Fruit fly (Drosophila melanogaster): ENCODE results near the gene Lip2.
A peak's percentile ranks its signal among the peaks of the same experiment; 100 is the strongest.

Gene Lip2

DNA sequence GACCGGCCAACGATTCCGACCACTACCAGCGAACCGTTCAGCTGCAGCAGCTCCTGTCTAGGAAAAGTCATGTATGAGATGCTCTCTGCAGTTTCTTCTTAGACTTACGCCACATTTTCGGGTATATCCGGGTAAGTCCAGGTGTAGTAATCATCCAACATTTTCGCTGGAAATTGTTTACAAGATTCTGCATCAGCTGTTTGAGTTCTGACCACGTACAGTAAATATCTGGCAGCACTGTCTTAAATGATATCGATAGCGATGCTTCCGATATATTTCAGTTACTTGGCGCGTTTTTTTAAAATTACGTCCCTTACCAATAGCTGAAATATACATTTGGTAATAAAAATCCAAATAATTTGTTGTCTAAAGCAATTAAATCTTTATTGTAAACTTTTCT, 34.5 kb upstream of the Lip2 start, which contains the start of gene CG6729:
Gene CG6729 (minus strand): TSS at position 222 of the 400 bp plus-strand sequence.
- TF ChIP-seq Abd-B (GFP tag; optimal IDR thresholded peaks at IDR 0.05): no peak
- TF ChIP-seq Dfd (GFP tag; optimal IDR thresholded peaks at IDR 0.05): no peak
- no peak for TF ChIP-seq Rel (GFP tag; optimal IDR thresholded peaks at IDR 0.05)
- TF ChIP-seq Rel (tag; optimal IDR thresholded peaks at IDR 0.05): no peak
- TF ChIP-seq sv (GFP tag; optimal IDR thresholded peaks at IDR 0.05): no peak

- TF ChIP-seq brk (GFP tag; optimal IDR thresholded peaks at IDR 0.05) (no peak), GATAd (GFP tag; optimal IDR thresholded peaks at IDR 0.05) (peak; percentile 75), Vsx2 (GFP tag; optimal IDR thresholded peaks at IDR 0.05; ENCODE audit: partially characterized antibody) (peak; percentile 100), fru (GFP tag; optimal IDR thresholded peaks at IDR 0.05) (no peak), jim (GFP tag; optimal IDR thresholded peaks at IDR 0.05) (no peak), Myc (optimal IDR thresholded peaks at IDR 0.05) (no peak), h (GFP tag; optimal IDR thresholded peaks at IDR 0.05) (no peak), N (GFP tag; optimal IDR thresholded peaks at IDR 0.05) (no peak), OdsH (GFP tag; optimal IDR thresholded peaks at IDR 0.05) (peak; percentile 61), CG32264 (GFP tag; optimal IDR thresholded peaks at IDR 0.05) (peak; percentile 26), Dfd (GFP tag; optimal IDR thresholded peaks at IDR 0.05) (no peak), Hr78 (GFP tag; optimal IDR thresholded peaks at IDR 0.05) (no peak), sv (GFP tag; optimal IDR thresholded peaks at IDR 0.05) (peak; percentile 87), HLH106 (tag; optimal IDR thresholded peaks at IDR 0.05) (no peak), dl (GFP tag; optimal IDR thresholded peaks at IDR 0.05; ENCODE audit: insufficient read depth in 1 of 2, partially characterized antibody in 2 of 2) (peak; percentile 98 to 100), rgr (GFP tag; optimal IDR thresholded peaks at IDR 0.05) (peak; percentile 73), Hr83 (GFP tag; optimal IDR thresholded peaks at IDR 0.05; ENCODE audit: poor library complexity, severe bottlenecking) (peak; percentile 91), Dif (GFP tag; optimal IDR thresholded peaks at IDR 0.05; ENCODE audit: partially characterized antibody) (peak; percentile 100), br (GFP tag; optimal IDR thresholded peaks at IDR 0.05) (peak; percentile 67), Jra (GFP tag; optimal IDR thresholded peaks at IDR 0.05) (no peak), psq (GFP tag; optimal IDR thresholded peaks at IDR 0.05) (peak; percentile 41), ey (GFP tag; optimal IDR thresholded peaks at IDR 0.05) (peak; percentile 67)
Measured at dm6 chr2L:10736993-10737756, 27.9 kb upstream of the Lip2 start, which contains the start of the genes Vha16-5 and CG12299. TSS of gene Vha16-5 (minus strand) at chr2L:10737043. TSS of gene CG12299 (plus strand) at chr2L:10737345.

dm6 chr2L:10735923-10736322, 26.7 kb upstream of the Lip2 start, which contains the start of gene Nup107:
TSS of gene Nup107 (minus strand) at chr2L:10736071.
- no peak for TF ChIP-seq sv (GFP tag; optimal IDR thresholded peaks at IDR 0.05)
- TF ChIP-seq N (GFP tag; optimal IDR thresholded peaks at IDR 0.05): peak; percentile 81

DNA sequence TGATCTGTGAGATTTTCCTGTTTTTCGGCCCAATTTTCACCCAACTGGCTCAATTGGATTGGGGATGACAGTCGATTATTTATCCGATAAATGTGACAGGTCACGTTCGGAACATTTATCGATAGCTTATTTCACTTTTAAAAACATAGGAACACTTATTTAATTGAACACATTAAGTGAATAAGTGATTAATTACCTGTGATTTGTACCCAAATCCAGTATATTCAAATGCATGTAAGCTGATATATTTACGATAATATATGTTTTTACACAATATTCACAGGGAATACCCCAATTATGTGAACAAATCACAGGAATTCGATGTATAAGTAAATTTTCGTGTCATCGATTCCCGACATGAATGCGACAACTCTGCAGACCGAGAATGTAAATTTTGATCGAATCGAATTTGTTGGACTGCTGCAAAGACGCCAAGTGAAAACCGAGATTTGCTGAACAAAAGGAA, 23.1 kb upstream of the Lip2 start, which contains the start of the genes EMC3 and Dpy-30L1:
Gene EMC3 (minus strand): TSS at position 81 of the 466 bp plus-strand sequence.
Gene Dpy-30L1 (plus strand): TSS at position 311 of the 466 bp plus-strand sequence.
- TF ChIP-seq Jra (GFP tag; optimal IDR thresholded peaks at IDR 0.05) (no peak), pan (optimal IDR thresholded peaks at IDR 0.05) (no peak), dmrt93B (GFP tag; optimal IDR thresholded peaks at IDR 0.05) (no peak), HLH106 (tag; optimal IDR thresholded peaks at IDR 0.05) (peak; percentile 58), OdsH (GFP tag; optimal IDR thresholded peaks at IDR 0.05) (peak; percentile 37), woc (GFP tag; optimal IDR thresholded peaks at IDR 0.05) (no peak), Vsx2 (GFP tag; optimal IDR thresholded peaks at IDR 0.05; ENCODE audit: partially characterized antibody) (no peak), psq (GFP tag; optimal IDR thresholded peaks at IDR 0.05) (peak; percentile 30), Dif (GFP tag; optimal IDR thresholded peaks at IDR 0.05; ENCODE audit: partially characterized antibody) (no peak), Hr78 (GFP tag; optimal IDR thresholded peaks at IDR 0.05) (no peak), dl (GFP tag; optimal IDR thresholded peaks at IDR 0.05; ENCODE audit: insufficient read depth in 1 of 2, partially characterized antibody in 2 of 2) (no peak), CrebA (GFP tag; optimal IDR thresholded peaks at IDR 0.05; ENCODE audit: borderline replicate concordance) (no peak), GATAd (GFP tag; optimal IDR thresholded peaks at IDR 0.05) (peak; percentile 15), N (GFP tag; optimal IDR thresholded peaks at IDR 0.05) (no peak), h (GFP tag; optimal IDR thresholded peaks at IDR 0.05) (peak; percentile 65), tai (GFP tag; optimal IDR thresholded peaks at IDR 0.05) (no peak), CG9705 (GFP tag; optimal IDR thresholded peaks at IDR 0.05) (peak; percentile 30), ey (GFP tag; optimal IDR thresholded peaks at IDR 0.05) (peak; percentile 55), dsf (GFP tag; optimal IDR thresholded peaks at IDR 0.05; ENCODE audit: borderline replicate concordance) (no peak), br (GFP tag; optimal IDR thresholded peaks at IDR 0.05) (peak; percentile 21), sv (GFP tag; optimal IDR thresholded peaks at IDR 0.05) (no peak), fru (GFP tag; optimal IDR thresholded peaks at IDR 0.05) (peak; percentile 32), Dfd (GFP tag; optimal IDR thresholded peaks at IDR 0.05) (no peak), Rel (GFP tag; optimal IDR thresholded peaks at IDR 0.05) (no peak), Rel (tag; optimal IDR thresholded peaks at IDR 0.05) (peak; percentile 75)

Data from whole organism, wandering third instar larva.